Worm (Caenorhabditis elegans): ENCODE data around the gene col-97.

Gene col-97

DNA sequence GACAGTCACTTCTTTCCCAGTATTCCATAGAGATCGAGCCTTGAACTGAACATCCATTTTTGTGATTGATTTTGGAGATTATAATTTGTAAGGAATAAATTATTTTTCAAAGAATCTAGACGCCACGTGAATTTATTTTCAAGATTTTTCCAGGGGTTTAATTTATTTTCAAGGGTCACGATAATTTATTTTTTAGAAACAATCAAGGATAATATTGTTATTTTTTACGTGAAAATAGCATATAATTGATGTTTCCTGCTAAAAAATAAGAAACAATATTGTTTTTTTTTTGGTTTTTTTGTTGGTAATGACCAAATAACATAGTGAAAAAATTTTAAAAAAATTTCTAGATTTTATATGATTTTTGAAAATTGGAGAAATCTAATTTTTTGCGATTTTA lies 36.1 kb upstream of the col-97 start, which contains the start of gene F14F7.4:
TSS of gene F14F7.4 (minus strand) at position 101 of the 400 bp plus-strand sequence.
- no peak for TF ChIP-seq nhr-76 (tag; optimal IDR thresholded peaks at IDR 0.05)
- TF ChIP-seq snpc-4 (tag; optimal IDR thresholded peaks at IDR 0.05) = no peak
- no peak for TF ChIP-seq mep-1 (tag; optimal IDR thresholded peaks at IDR 0.05)
- TF ChIP-seq hlh-1 (tag; optimal IDR thresholded peaks at IDR 0.05) = no peak
- TF ChIP-seq sem-2 (GFP tag; optimal IDR thresholded peaks at IDR 0.05) = no peak
- TF ChIP-seq nhr-12 (tag; optimal IDR thresholded peaks at IDR 0.05) = no peak
- TF ChIP-seq elt-3 (tag; optimal IDR thresholded peaks at IDR 0.05) = no peak
- no peak for TF ChIP-seq lin-32 (GFP tag; optimal IDR thresholded peaks at IDR 0.05)
- TF ChIP-seq ces-1 (GFP tag; optimal IDR thresholded peaks at IDR 0.05) = no peak
- no peak for TF ChIP-seq nhr-28 (tag; optimal IDR thresholded peaks at IDR 0.05)
- TF ChIP-seq M03D4.4 (tag; optimal IDR thresholded peaks at IDR 0.05) = no peak
- TF ChIP-seq mls-2 (tag; optimal IDR thresholded peaks at IDR 0.05) = no peak

DNA sequence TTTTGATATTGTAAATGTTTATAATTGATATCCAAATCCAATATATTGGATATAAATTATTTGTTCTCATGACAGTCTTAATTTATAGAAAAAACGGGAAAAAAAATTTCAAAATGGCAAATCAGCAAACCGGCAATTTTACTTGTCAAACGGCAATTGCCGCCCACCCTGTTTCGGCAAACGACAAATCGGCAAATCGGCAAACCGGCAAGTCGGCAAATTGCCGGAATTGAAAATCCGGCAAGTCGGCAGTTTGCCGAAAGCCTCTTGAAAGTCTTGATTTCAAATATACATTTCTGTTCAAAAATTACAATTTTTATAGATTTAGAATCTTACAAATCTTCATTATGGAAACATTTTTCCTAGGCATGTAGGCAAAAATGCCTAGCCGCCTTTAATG lies 34.4 kb upstream of the col-97 start:
- TF ChIP-seq bed-3 (GFP tag; optimal IDR thresholded peaks at IDR 0.05) (no peak), ceh-39 (tag; optimal IDR thresholded peaks at IDR 0.05) (no peak), elt-3 (tag; optimal IDR thresholded peaks at IDR 0.05) (no peak), ztf-11 (tag; optimal IDR thresholded peaks at IDR 0.05) (no peak), mls-2 (tag; optimal IDR thresholded peaks at IDR 0.05) (no peak), pha-4 (tag; optimal IDR thresholded peaks at IDR 0.05) (no peak), blmp-1 (tag; optimal IDR thresholded peaks at IDR 0.05) (no peak)

DNA sequence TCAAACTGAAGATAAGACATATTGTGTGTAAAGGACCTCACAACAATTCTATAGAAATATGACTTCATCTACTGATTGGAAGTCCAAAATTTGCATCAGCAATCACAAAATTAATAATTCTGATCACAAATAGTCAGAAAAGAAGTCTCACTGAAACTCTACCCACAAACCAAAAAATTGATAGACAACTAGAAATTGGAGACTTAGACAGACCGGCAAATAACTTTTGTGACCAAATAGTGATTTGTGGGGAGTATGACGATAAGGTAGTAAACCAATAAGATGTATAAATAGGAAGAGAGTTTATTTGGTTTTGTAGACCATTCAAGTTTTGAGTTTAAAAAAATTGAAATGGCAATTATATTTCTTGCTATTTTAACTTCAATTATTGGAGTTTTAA lies 30.8 kb upstream of the col-97 start, which contains the start of gene cyp-13A12:
TSS of gene cyp-13A12 (plus strand) at position 267 of the 400 bp plus-strand sequence.
- TF ChIP-seq bed-3 (GFP tag; optimal IDR thresholded peaks at IDR 0.05) (no peak), nhr-237 (tag; optimal IDR thresholded peaks at IDR 0.05) (no peak), sptf-1 (tag; optimal IDR thresholded peaks at IDR 0.05) (no peak), nhr-28 (tag; optimal IDR thresholded peaks at IDR 0.05) (no peak), pha-4 (tag; optimal IDR thresholded peaks at IDR 0.05) (no peak), blmp-1 (tag; optimal IDR thresholded peaks at IDR 0.05) (no peak), sem-2 (GFP tag; optimal IDR thresholded peaks at IDR 0.05) (no peak), zip-8 (tag; optimal IDR thresholded peaks at IDR 0.05) (no peak), unc-39 (tag; optimal IDR thresholded peaks at IDR 0.05) (no peak), ceh-83 (GFP tag; optimal IDR thresholded peaks at IDR 0.05) (no peak), lin-13 (tag; optimal IDR thresholded peaks at IDR 0.05) (no peak), mab-5 (tag; optimal IDR thresholded peaks at IDR 0.05) (no peak), unc-120 (tag; optimal IDR thresholded peaks at IDR 0.05; ENCODE audit: poor library complexity, severe bottlenecking) (no peak), M03D4.4 (tag; optimal IDR thresholded peaks at IDR 0.05) (no peak), nhr-2 (tag; optimal IDR thresholded peaks at IDR 0.05) (no peak), tbx-8 (GFP tag; optimal IDR thresholded peaks at IDR 0.05) (no peak), ceh-43 (GFP tag; optimal IDR thresholded peaks at IDR 0.05) (no peak), ztf-11 (tag; optimal IDR thresholded peaks at IDR 0.05) (no peak), ces-1 (GFP tag; optimal IDR thresholded peaks at IDR 0.05) (no peak), elt-3 (tag; optimal IDR thresholded peaks at IDR 0.05) (no peak)

DNA sequence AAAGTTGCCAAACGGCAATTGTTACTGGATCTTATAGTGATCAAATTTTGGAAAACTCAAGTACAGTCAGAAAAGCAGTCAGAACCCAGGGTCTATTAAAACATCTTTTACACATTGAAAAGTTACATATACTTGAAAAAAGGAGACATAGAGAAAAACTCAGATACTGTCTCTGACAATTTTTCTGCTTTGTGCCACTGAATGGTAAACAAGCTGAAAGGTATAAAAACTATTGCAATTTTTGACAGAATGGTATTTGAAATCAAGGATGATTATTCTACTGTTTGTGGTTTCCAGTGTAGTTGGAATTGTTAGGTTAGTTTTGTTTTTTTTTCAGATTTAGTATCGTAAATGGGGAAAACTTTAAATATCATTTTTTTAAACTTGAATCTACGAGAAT lies 27.2 kb upstream of the col-97 start, which contains the start of gene cyp-13A11:
TSS of gene cyp-13A11 (plus strand) at position 266 of the 400 bp plus-strand sequence.
- no peak for TF ChIP-seq ces-1 (GFP tag; optimal IDR thresholded peaks at IDR 0.05)
- no peak for TF ChIP-seq drap-1 (GFP tag; optimal IDR thresholded peaks at IDR 0.05)
- TF ChIP-seq lin-13 (tag; optimal IDR thresholded peaks at IDR 0.05) = no peak
- no peak for TF ChIP-seq snpc-4 (tag; optimal IDR thresholded peaks at IDR 0.05)
- no peak for TF ChIP-seq lsy-2 (tag; optimal IDR thresholded peaks at IDR 0.05)

DNA sequence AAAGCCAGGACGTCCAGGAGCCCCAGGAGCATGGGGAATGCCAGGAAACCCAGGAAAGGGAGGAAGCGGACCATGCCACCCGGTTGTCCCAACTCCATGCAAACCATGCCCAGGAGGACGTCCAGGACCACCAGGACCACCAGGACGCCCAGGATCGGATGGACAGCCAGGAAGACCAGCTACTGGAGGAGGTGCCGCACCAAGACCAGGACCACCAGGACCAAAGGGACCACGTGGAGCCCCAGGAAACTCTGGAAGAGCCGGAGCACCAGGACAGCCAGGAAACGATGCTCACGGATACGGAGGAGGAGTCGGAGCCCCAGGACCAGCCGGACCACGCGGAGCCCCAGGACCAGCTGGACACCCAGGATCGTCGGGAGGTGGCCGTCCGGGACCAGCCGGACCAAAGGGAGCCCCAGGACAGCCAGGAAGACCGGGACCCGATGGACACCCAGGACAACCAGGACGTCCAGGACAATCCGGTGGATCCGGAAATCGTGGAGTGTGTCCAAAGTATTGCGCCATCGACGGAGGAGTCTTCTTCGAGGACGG lies 26.1 kb upstream of the col-97 start:
- no peak for TF ChIP-seq unc-120 (tag; optimal IDR thresholded peaks at IDR 0.05; ENCODE audit: poor library complexity, severe bottlenecking)
- TF ChIP-seq ceh-39 (tag; optimal IDR thresholded peaks at IDR 0.05) = no peak
- TF ChIP-seq drap-1 (GFP tag; optimal IDR thresholded peaks at IDR 0.05) = no peak

DNA sequence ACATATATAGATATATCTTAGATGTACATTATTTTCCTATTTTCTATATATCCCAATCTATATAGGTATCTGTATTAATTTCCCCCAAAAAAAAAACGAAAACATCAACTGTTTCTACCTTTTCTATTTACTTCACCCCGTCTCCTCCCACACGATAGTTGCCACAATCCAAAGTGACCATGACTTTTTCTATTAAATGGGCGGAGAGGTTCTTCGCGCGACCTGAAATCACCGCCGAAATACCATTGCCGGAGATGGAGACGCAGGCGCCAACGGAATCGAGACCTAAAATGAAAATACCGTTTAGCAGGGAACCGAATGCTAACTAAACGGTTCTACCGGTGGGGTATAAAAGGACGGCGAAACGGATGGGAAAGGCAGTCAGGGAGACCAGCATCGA lies 25.1 kb upstream of the col-97 start, which contains the start of gene col-98:
TSS of gene col-98 (plus strand) at position 390 of the 400 bp plus-strand sequence.
- TF ChIP-seq flh-1 (GFP tag; optimal IDR thresholded peaks at IDR 0.05) (no peak), pha-4 (tag; optimal IDR thresholded peaks at IDR 0.05) (no peak), M03D4.4 (tag; optimal IDR thresholded peaks at IDR 0.05) (no peak), nhr-76 (tag; optimal IDR thresholded peaks at IDR 0.05) (no peak), mep-1 (tag; optimal IDR thresholded peaks at IDR 0.05) (no peak), tbx-8 (GFP tag; optimal IDR thresholded peaks at IDR 0.05) (no peak), sptf-1 (tag; optimal IDR thresholded peaks at IDR 0.05) (no peak), nhr-237 (tag; optimal IDR thresholded peaks at IDR 0.05) (no peak), snpc-4 (tag; optimal IDR thresholded peaks at IDR 0.05) (no peak), unc-120 (tag; optimal IDR thresholded peaks at IDR 0.05; ENCODE audit: poor library complexity, severe bottlenecking) (no peak), ceh-39 (tag; optimal IDR thresholded peaks at IDR 0.05) (no peak), nhr-28 (tag; optimal IDR thresholded peaks at IDR 0.05) (no peak), zip-8 (tag; optimal IDR thresholded peaks at IDR 0.05) (no peak), unc-62 (GFP tag; optimal IDR thresholded peaks at IDR 0.05) (no peak), nhr-12 (tag; optimal IDR thresholded peaks at IDR 0.05) (no peak), unc-39 (tag; optimal IDR thresholded peaks at IDR 0.05) (no peak), elt-1 (tag; optimal IDR thresholded peaks at IDR 0.05; ENCODE audit: borderline replicate concordance, insufficient read depth) (no peak), hlh-1 (tag; optimal IDR thresholded peaks at IDR 0.05) (no peak)

Measured in whole organism, mixed stage, embryonic.